Worm (Caenorhabditis elegans) whole organism, L4 larva: ENCODE results near the gene str-227.

Experiments used
- R02D3.7 ChIP-seq: fragments of 150-350 bp; sonication (generic microtip); optimal IDR thresholded peaks from 3 replicates; lab custom pipeline; 2014; ENCODE audit warnings: missing biosample characterization, missing genetic modification characterization
- T26A8.4 ChIP-seq: fragments of 200-800 bp; sonication (Bioruptor generic); IDR thresholded peaks from 2 replicates; pipeline ENCODE4 v1.3.6; 2022; ENCODE audit warnings: missing genetic modification characterization, missing compliant biosample characterization
- ama-1 ChIP-seq: fragments of 150-350 bp; optimal IDR thresholded peaks from 2 replicates; lab custom pipeline; 2014; ENCODE audit warnings: inconsistent platforms, mixed read lengths
- daf-16 ChIP-seq, 3 experiments: sonication (generic microtip); optimal IDR thresholded peaks; 2 replicates each; lab custom pipeline; 2016 to 2017; ENCODE audit warnings: missing genetic modification characterization in 3 of 3, missing genetic modification reagents in 3 of 3, mild to moderate bottlenecking in 2 of 3, missing compliant biosample characterization in 2 of 3, missing biosample characterization in 1 of 3, moderate library complexity in 1 of 3
- egl-27 ChIP-seq: sonication (generic microtip); optimal IDR thresholded peaks from 3 replicates; lab custom pipeline; 2017; ENCODE audit warnings: missing biosample characterization, missing genetic modification reagents, missing genetic modification characterization
- hlh-11 ChIP-seq: fragments of 200-800 bp; sonication (Bioruptor generic); optimal IDR thresholded peaks from 2 replicates; lab custom pipeline; 2018; ENCODE audit warnings: mild to moderate bottlenecking, missing genetic modification characterization, missing compliant biosample characterization
- lin-15B ChIP-seq: fragments of 150-350 bp; sonication (generic microtip); optimal IDR thresholded peaks from 3 replicates; lab custom pipeline; 2014; ENCODE audit warnings: missing biosample characterization, missing genetic modification characterization
- lsy-2 ChIP-seq, 2 experiments: fragments of 150-350 bp in 1 of 2; sonication (generic microtip) in 1 of 2; optimal IDR thresholded peaks; 2 replicates each; lab custom pipeline; 2014 to 2017; ENCODE audit warnings: missing biosample characterization in 2 of 2, missing genetic modification characterization in 2 of 2
- nhr-77 ChIP-seq: fragments of 150-350 bp; optimal IDR thresholded peaks from 2 replicates; lab custom pipeline; 2014; ENCODE audit warnings: missing biosample characterization, missing genetic modification characterization
- pha-4 ChIP-seq, 2 experiments: fragments of 150-350 bp in 1 of 2; fragments of 200-800 bp in 1 of 2; sonication (Bioruptor generic) in 1 of 2; IDR thresholded peaks in 1 of 2; optimal IDR thresholded peaks in 1 of 2; 2 replicates each; pipeline versions ENCODE4 v1.3.6 to Lab custom; 2014 to 2022; ENCODE audit warnings: missing genetic modification characterization in 2 of 2, missing genetic modification reagents in 2 of 2, missing biosample characterization in 1 of 2, missing compliant biosample characterization in 1 of 2
- snpc-4 ChIP-seq: fragments of 150-350 bp; optimal IDR thresholded peaks from 2 replicates; lab custom pipeline; 2014; ENCODE audit warnings: missing biosample characterization, missing genetic modification characterization
- unc-130 ChIP-seq: sonication (generic microtip); optimal IDR thresholded peaks from 2 replicates; lab custom pipeline; 2016; ENCODE audit warnings: missing genetic modification reagents, missing genetic modification characterization, missing compliant biosample characterization
- vab-7 ChIP-seq: fragments of 200-800 bp; sonication (Bioruptor generic); IDR thresholded peaks from 2 replicates; pipeline ENCODE4 v1.3.6; 2022; ENCODE audit warnings: missing genetic modification reagents, missing genetic modification characterization, missing compliant biosample characterization
- ztf-11 ChIP-seq: fragments of 150-350 bp; optimal IDR thresholded peaks from 2 replicates; lab custom pipeline; 2014; ENCODE audit warnings: missing biosample characterization, missing genetic modification characterization

ce11 chrV:3486857-3487256 lies 31.1 kb upstream of the str-227 start, which contains the start of gene srbc-32:
- TF ChIP-seq vab-7 (GFP tag; lab: Robert Waterston, UW) (no peak), lsy-2 (tag; optimal IDR thresholded peaks at IDR 0.05; lab: Kevin White, UChicago) (no peak), R02D3.7 (tag; lab: Kevin White, UChicago) (no peak), T26A8.4 (GFP tag; lab: Robert Waterston, UW) (no peak), ztf-11 (no peak), nhr-77 (tag; lab: Kevin White, UChicago) (no peak), daf-16 (GFP tag; optimal IDR thresholded peaks at IDR 0.05; lab: Kevin White, UChicago) (no peak), daf-16 (tag; optimal IDR thresholded peaks at IDR 0.05; lab: Kevin White, UChicago) (no peak), snpc-4 (tag; lab: Kevin White, UChicago) (no peak), ama-1 (lab: Kevin White, UChicago) (no peak), lin-15B (tag; lab: Kevin White, UChicago) (no peak), hlh-11 (tag; lab: Kevin White, UChicago) (no peak), unc-130 (GFP tag; lab: Kevin White, UChicago) (no peak), pha-4 (GFP tag; IDR thresholded peaks at IDR 0.05; lab: Robert Waterston, UW) (no peak), pha-4 (tag; optimal IDR thresholded peaks at IDR 0.05; lab: Kevin White, UChicago) (no peak), egl-27 (tag; lab: Kevin White, UChicago) (no peak)
